Worm (Caenorhabditis elegans) whole organism, L3 larva: ENCODE measurements around the gene K07B1.7.

ENCODE experiments used
- eor-1 ChIP-seq, 2 experiments: fragments of 150-350 bp; optimal IDR thresholded peaks; 2 replicates each; lab custom pipeline; 2014 to 2018; ENCODE audit warnings: missing biosample characterization in 2 of 2, missing genetic modification characterization in 2 of 2
- lsy-12 ChIP-seq: sonication (generic microtip); optimal IDR thresholded peaks from 2 replicates; lab custom pipeline; 2016; ENCODE audit warnings: mild to moderate bottlenecking, missing genetic modification characterization, missing compliant biosample characterization

DNA sequence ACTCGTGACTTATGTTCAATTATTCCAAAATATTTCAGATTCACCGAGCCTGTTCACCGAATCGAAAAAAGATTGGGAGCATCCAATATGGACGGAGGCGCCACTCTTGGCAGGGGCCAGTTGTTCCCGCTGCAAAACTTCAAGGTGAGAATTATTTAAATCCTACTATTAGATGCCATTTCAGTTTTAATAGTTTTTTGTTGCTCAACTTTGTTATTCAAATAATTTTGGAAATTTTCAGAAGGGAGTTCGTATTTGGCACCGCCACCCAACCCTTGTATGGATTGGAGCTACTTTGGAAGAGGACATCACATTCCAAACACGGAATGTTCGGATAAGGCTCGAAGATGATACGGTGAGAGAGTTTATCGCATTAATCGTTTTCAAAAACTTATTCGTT is 39.4 kb upstream of the K07B1.7 start, which contains the start of gene hum-2:
- no peak for TF ChIP-seq eor-1 (tag; optimal IDR thresholded peaks at IDR 0.05; lab: Kevin White, UChicago)
- no peak for TF ChIP-seq lsy-12 (tag; lab: Kevin White, UChicago)
